Worm (Caenorhabditis elegans): ENCODE measurements around the gene F10D7.10.

DNA sequence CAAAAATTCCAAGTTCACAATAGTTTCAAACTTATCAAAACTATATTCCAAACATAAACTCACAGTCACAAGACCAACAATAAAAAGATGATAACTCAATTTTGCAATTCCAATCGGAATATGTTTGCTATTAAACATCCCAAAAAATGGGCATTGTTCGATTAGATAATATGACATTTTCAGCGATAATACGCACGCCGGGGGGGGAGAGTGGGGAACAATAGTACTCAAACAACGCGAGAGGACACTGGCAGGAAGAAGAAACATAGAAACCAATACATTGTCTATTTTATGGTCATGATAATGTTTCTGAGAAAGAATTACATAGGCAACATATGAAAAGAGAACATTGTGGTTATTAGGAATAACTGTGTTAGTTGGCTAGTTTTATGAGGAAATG lies 3.7 kb downstream of the F10D7.10 start:
- peak; percentile 31 for TF ChIP-seq elt-2 (tag; optimal IDR thresholded peaks at IDR 0.05)
- TF ChIP-seq F13H6.1 (tag; optimal IDR thresholded peaks at IDR 0.05): no peak
- no peak for TF ChIP-seq ama-1 (optimal IDR thresholded peaks at IDR 0.05)
- TF ChIP-seq unc-55 (GFP tag; optimal IDR thresholded peaks at IDR 0.05): no peak
- TF ChIP-seq ceh-19 (GFP tag; optimal IDR thresholded peaks at IDR 0.05): no peak
- no peak for TF ChIP-seq fkh-10 (GFP tag; optimal IDR thresholded peaks at IDR 0.05)
- no peak for TF ChIP-seq dmd-4 (tag; optimal IDR thresholded peaks at IDR 0.05; ENCODE audit: borderline replicate concordance)
- no peak for TF ChIP-seq ceh-2 (tag; optimal IDR thresholded peaks at IDR 0.05)
- no peak for TF ChIP-seq pat-9 (tag; optimal IDR thresholded peaks at IDR 0.05)
- no peak for TF ChIP-seq nfya-1 (tag; optimal IDR thresholded peaks at IDR 0.05)
- TF ChIP-seq hlh-30 (tag; optimal IDR thresholded peaks at IDR 0.05; ENCODE audit: insufficient read depth): no peak
- TF ChIP-seq nhr-232 (tag; optimal IDR thresholded peaks at IDR 0.05): no peak
- TF ChIP-seq unc-86 (tag; optimal IDR thresholded peaks at IDR 0.05): no peak
